Fruit fly (Drosophila melanogaster): Measurements from ENCODE around the gene CG14218.

DNA sequence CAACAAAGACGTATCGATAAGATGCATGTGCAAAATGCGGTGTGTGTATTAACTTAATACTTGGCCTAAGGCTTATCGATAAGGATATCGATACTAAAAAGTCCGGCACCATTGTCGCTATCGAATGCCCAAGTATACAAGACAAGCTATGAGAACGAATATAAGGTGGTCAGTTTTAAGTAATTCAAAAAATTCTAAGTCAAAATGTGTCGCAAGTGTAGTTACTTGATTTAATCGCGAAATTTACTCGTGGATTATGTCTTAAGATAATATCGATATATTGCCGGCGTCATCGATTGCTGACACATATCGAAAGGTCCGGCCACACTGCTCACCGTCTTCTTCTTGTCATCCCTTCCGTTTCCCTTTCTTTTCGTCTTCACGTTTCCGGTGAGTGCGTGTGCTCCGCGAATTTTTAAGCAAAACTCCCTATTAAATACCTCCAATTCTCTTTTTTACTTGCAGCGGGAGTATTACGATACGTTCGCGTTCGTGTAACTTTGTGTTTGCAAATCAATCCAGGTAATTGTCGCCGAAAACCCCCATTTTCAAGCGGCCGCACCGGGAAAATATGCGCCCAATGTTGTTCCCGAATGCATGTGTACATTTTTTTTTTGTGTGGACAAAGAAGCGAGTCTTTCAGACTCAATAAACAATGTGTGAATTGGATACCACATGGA lies 16.0 kb upstream of the CG14218 start, which contains the start of gene RpS10b:
- TF ChIP-seq bab1 (GFP tag; optimal IDR thresholded peaks at IDR 0.05) = peak; percentile 96
- TF ChIP-seq CG14711 (tag; optimal IDR thresholded peaks at IDR 0.05) = peak; percentile 70
- peak; percentile 96 for TF ChIP-seq Mnt (GFP tag; optimal IDR thresholded peaks at IDR 0.05)
- TF ChIP-seq Crg-1 (GFP tag; optimal IDR thresholded peaks at IDR 0.05) = peak; percentile 98
- TF ChIP-seq tj (GFP tag; optimal IDR thresholded peaks at IDR 0.05) = peak; percentile 88
- TF ChIP-seq Clk (GFP tag; optimal IDR thresholded peaks at IDR 0.05) = peak; percentile 34
- TF ChIP-seq CG12768 (GFP tag; optimal IDR thresholded peaks at IDR 0.05) = peak; percentile 79
